Worm (Caenorhabditis elegans) whole organism, L4/young adult: ENCODE data around the gene mps-4.

Source experiments
- W03F9.2 ChIP-seq: fragments of 150-350 bp; optimal IDR thresholded peaks from 2 replicates; lab custom pipeline; 2014; ENCODE audit warnings: missing biosample characterization, missing genetic modification characterization
- dao-5 ChIP-seq: sonication (generic microtip); optimal IDR thresholded peaks from 2 replicates; lab custom pipeline; 2016; ENCODE audit warnings: missing genotype, missing genetic modification characterization, moderate library complexity, missing compliant biosample characterization
- him-1 ChIP-seq: sonication (generic microtip); optimal IDR thresholded peaks from 2 replicates; lab custom pipeline; 2016; ENCODE audit warnings: missing genotype, missing genetic modification reagents, missing genetic modification characterization, missing compliant biosample characterization

The mps-4 gene

DNA sequence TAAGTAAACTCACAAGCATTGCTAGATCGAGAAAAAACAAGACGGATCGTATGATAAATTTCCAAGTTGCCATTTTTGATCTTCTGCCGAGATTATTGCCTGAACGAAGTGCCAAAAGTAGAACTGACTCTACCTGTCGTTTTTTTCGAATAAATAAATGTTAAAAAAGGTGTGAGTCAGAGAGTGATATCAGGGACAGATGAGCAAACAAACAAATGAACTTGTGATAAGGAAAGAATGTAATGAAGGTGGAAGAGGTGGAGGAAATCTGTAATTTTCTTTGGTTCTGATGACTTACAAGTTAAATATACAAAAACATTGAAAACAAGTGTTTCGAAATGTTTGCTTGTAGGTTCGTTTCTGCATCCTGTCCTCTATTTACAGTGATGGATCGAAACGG lies 32.3 kb downstream of the mps-4 start, which contains the start of gene tsp-1:
TSS of gene tsp-1 (minus strand) at position 99 of the 400 bp plus-strand sequence.
- TF ChIP-seq him-1 (tag; lab: Kevin White, UChicago) (no peak), dao-5 (tag; lab: Kevin White, UChicago) (no peak), W03F9.2 (tag; lab: Kevin White, UChicago) (no peak)

DNA sequence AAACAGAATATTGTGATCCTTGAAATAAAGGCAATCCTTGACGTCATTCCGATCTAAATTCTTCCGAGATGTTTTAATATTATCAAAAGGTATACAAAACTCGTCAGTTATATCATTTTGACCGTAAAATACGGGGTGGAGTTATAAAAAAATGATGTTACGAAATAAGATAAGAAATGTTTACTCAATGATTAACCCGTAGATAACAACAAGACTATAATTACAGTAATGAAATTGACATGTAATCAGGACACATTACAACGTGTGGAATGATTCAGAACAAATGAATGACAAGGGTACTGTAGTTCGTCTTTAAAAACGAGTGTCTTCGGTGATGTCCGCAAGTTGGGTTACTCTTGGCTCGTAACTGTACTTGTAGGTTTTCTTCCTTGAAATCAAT lies 33.7 kb downstream of the mps-4 start, which contains the start of gene tsp-2:
TSS of gene tsp-2 (minus strand) at position 109 of the 400 bp plus-strand sequence.
- TF ChIP-seq W03F9.2 (tag; lab: Kevin White, UChicago), result no peak
- no peak for TF ChIP-seq dao-5 (tag; lab: Kevin White, UChicago)
- no peak for TF ChIP-seq him-1 (tag; lab: Kevin White, UChicago)

DNA sequence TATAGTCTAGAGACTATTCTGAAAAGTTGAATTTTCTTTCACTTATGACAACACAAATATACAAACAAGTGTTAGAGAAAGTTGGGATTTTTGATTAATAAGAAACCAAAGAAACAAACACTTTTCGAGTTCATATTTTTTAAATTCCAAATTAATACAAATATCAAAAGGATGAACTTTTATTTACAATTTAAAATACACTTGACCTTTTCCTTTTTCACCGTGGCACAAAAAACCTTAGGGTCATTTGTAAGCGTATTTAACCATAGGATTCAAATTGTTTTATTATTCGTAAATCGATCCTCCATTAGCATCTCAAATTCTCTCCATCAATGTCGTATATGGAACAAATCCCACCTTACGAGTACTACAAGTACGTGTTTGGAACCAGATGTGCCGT lies 35.7 kb downstream of the mps-4 start, which contains the start of gene C02F5.5:
TSS of gene C02F5.5 (plus strand) at position 301 of the 400 bp plus-strand sequence.
- no peak for TF ChIP-seq dao-5 (tag; lab: Kevin White, UChicago)

DNA sequence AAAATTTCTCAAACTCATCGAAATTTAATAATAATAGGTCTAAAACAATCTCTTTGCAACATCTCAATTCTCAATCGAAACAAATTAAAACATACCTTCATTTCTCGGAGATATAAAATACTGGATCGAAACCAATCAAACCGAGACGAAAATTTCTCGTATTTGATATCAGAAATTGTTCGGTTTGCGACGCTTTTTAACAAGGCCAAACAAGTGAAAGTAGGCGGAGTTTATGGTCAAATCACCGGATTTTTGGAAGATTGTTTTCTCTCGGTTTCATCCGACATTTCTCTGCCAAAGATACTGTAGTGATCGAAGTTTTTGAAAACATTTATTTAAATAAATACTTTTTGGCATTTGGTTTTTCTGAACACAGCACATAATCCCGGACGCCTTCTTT lies 36.2 kb downstream of the mps-4 start, which contains the start of gene C02F5.14:
TSS of gene C02F5.14 (minus strand) at position 157 of the 400 bp plus-strand sequence.
- no peak for TF ChIP-seq dao-5 (tag; lab: Kevin White, UChicago)

DNA sequence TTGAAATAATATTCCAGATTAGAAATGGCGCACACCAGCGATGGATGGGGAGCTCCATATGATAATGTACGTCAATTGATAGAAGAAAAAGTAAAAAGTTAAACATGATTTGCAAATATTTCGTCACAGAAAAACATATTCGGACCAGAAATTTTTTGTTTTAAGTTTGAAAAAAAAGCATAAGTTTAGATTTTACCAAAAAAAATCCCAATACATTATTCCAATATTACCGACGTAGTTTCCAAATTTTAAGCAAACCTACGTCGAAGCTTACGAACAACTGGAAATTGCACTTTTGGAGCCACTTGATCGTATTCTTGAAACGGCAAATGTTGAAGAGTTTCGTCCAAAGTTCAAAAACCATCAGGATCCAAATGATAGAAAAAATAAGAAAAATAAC lies 38.9 kb downstream of the mps-4 start, which contains the start of gene henn-1:
TSS of gene henn-1 (plus strand) at position 18 of the 400 bp plus-strand sequence.
- TF ChIP-seq W03F9.2 (tag; lab: Kevin White, UChicago), result no peak
- TF ChIP-seq him-1 (tag; lab: Kevin White, UChicago), result no peak
- TF ChIP-seq dao-5 (tag; lab: Kevin White, UChicago), result no peak

DNA sequence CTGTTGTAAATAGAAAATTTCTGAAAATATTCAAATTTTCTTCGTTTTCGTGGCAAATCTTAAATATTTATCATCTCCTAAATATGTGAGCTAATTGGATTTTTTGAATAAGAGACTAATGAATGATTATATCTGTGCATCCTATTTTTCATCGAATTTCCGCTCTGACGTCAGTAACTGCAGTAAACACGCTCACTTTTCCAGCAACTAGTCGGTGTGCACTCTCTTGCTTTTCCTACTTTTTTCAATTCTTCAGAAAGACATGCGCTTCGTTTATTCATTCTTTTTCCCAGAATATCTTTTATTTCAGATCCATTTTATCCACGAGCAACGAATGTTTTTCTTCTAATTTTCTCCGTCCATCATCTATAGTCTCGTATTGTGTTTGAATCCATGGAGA lies 42.1 kb downstream of the mps-4 start:
- no peak for TF ChIP-seq dao-5 (tag; lab: Kevin White, UChicago)
- no peak for TF ChIP-seq W03F9.2 (tag; lab: Kevin White, UChicago)
- no peak for TF ChIP-seq him-1 (tag; lab: Kevin White, UChicago)

DNA sequence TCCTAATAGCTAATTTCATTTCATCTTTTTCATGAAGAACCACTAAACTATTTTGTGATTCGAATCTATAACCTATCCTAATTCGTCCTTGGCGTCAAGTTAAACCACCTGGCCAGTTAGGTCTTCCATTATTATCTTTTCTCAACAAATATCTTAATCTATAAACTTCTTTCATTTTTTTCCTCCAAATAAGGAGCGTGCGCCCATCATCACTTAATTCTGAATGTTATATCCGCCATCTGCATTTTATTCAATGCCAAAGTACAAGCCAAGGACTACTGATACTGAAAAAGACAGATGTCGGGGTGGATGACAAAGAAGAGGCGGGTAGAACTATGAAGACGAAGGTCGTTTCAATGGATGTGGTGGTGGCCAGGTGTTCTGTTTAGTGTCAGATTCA lies 42.7 kb downstream of the mps-4 start:
- TF ChIP-seq W03F9.2 (tag; lab: Kevin White, UChicago) (no peak), dao-5 (tag; lab: Kevin White, UChicago) (no peak), him-1 (tag; lab: Kevin White, UChicago) (no peak)

DNA sequence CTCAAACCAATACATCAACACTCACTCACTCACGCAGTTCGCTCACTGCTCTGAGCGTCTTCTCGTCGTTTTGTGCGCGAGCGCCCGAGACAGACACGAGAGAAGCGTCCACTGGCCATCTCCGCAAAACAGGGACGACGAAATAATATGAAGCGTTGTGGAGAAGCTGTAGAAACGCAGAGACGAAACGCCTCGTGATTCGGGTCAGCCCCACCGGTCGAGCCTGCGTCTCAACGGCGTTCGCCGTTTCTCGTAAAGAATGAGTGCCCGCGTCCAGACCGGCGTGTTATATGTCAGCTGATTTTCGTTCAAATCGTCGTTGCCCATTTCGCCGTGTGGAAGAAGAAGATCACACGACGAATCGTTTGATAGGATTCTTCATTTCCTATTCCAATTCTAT lies 44.1 kb downstream of the mps-4 start, which contains the start of gene fbxl-1:
TSS of gene fbxl-1 (plus strand) at position 320 of the 400 bp plus-strand sequence.
- TF ChIP-seq him-1 (tag; lab: Kevin White, UChicago) (peak; percentile 84), dao-5 (tag; lab: Kevin White, UChicago) (no peak), W03F9.2 (tag; lab: Kevin White, UChicago) (peak; percentile 2)

DNA sequence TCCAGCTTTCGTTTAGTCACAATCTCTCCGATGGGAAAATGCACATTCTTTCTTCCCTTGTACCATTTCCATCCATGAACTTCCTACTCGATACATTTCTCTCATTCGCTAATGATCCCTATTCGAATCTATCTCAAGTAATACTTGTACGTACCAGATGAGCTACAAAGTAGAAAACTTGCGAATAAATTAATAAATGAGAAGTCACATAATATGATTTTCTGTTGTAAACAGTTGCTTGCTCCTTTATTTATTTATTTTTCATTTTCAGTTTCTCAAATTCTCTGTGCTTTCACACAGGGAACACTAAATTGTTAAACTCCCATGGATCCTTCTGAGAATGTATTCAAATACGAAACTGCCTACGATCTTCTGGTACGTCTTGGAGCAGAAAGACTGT lies 45.4 kb downstream of the mps-4 start, which contains the start of gene rfs-1:
TSS of gene rfs-1 (plus strand) at position 301 of the 400 bp plus-strand sequence.
- TF ChIP-seq W03F9.2 (tag; lab: Kevin White, UChicago) (no peak), dao-5 (tag; lab: Kevin White, UChicago) (no peak), him-1 (tag; lab: Kevin White, UChicago) (no peak)

DNA sequence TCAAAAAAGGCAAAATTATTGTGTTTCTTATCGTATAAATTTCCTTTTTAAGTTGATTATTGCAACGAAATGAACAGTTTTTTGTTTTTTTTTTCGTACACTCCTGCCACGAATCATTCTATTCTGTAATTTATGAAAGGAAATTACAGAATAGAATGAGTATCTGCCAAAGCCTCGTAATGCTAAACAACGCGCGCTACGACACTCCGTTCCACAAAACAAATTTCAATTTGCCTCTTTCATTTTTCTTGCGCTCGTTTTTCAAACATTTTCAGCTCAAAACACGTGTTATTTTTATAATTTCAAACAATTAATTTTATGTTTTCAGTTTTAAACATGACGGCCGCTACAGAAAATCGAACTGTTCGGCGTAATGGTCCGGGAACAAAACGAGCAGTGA lies 46.8 kb downstream of the mps-4 start, which contains the start of gene mob-4:
TSS of gene mob-4 (plus strand) at position 329 of the 400 bp plus-strand sequence.
- TF ChIP-seq W03F9.2 (tag; lab: Kevin White, UChicago) (no peak), him-1 (tag; lab: Kevin White, UChicago) (no peak), dao-5 (tag; lab: Kevin White, UChicago) (no peak)
